Fruit fly (Drosophila melanogaster) whole organism, prepupa: Measurements from ENCODE around the gene CG10993.

Source experiments
- Blimp-1 ChIP-seq: fragments of 200-800 bp; sonication (Bioruptor generic); optimal IDR thresholded peaks from 3 replicates; lab custom pipeline; 2017; ENCODE audit warnings: missing biosample characterization, missing genetic modification characterization, mild to moderate bottlenecking, moderate library complexity, missing genetic modification reagents
- CG10631 ChIP-seq: fragments of 200-800 bp; sonication (Bioruptor generic); optimal IDR thresholded peaks from 2 replicates; lab custom pipeline; 2016; ENCODE audit warnings: missing biosample characterization, missing genetic modification characterization
- CG10669 ChIP-seq: fragments of 200-800 bp; sonication (Bioruptor generic); optimal IDR thresholded peaks from 3 replicates; lab custom pipeline; 2018; ENCODE audit warnings: missing biosample characterization, mild to moderate bottlenecking, missing genetic modification characterization, moderate library complexity
- CG11762 ChIP-seq: fragments of 200-800 bp; sonication (Bioruptor generic); optimal IDR thresholded peaks from 3 replicates; lab custom pipeline; 2016; ENCODE audit warnings: missing biosample characterization, missing genetic modification characterization; ENCODE audit not compliant: insufficient read depth
- CG11902 ChIP-seq: fragments of 200-800 bp; sonication (Bioruptor generic); optimal IDR thresholded peaks from 3 replicates; lab custom pipeline; 2016; ENCODE audit warnings: missing biosample characterization, missing genetic modification characterization
- CG15336 ChIP-seq: fragments of 200-800 bp; sonication (Bioruptor generic); IDR thresholded peaks from 2 replicates; pipeline ENCODE4 v1.3.6; 2022; ENCODE audit warnings: missing biosample characterization, missing genetic modification characterization
- CG16779 ChIP-seq: fragments of 200-800 bp; sonication (Bioruptor generic); optimal IDR thresholded peaks from 3 replicates; lab custom pipeline; 2017; ENCODE audit warnings: missing biosample characterization, mild to moderate bottlenecking, missing genetic modification characterization
- CG3032 ChIP-seq: fragments of 200-800 bp; optimal IDR thresholded peaks from 2 replicates; lab custom pipeline; 2019; ENCODE audit warnings: missing biosample characterization, mild to moderate bottlenecking, missing genetic modification characterization, moderate library complexity
- CG31627 ChIP-seq: fragments of 200-800 bp; sonication (Bioruptor generic); optimal IDR thresholded peaks from 3 replicates; lab custom pipeline; 2016; ENCODE audit warnings: missing biosample characterization, missing genetic modification characterization
- CG32006 ChIP-seq: fragments of 200-800 bp; sonication (Bioruptor generic); optimal IDR thresholded peaks from 3 replicates; lab custom pipeline; 2017; ENCODE audit warnings: missing biosample characterization, mild to moderate bottlenecking, missing genetic modification characterization
- CG34406 ChIP-seq: fragments of 200-800 bp; sonication (Bioruptor generic); optimal IDR thresholded peaks from 3 replicates; lab custom pipeline; 2016; ENCODE audit warnings: missing biosample characterization, missing genetic modification characterization
- CG3919 ChIP-seq: fragments of 200-800 bp; sonication (Bioruptor generic); optimal IDR thresholded peaks from 3 replicates; lab custom pipeline; 2016; ENCODE audit warnings: missing biosample characterization, missing genetic modification characterization
- CG4318 ChIP-seq: fragments of 200-800 bp; sonication (Bioruptor generic); optimal IDR thresholded peaks from 3 replicates; lab custom pipeline; 2017; ENCODE audit warnings: missing biosample characterization, mild to moderate bottlenecking, missing genetic modification characterization
- CG6163 ChIP-seq: fragments of 200-800 bp; sonication (Bioruptor generic); IDR thresholded peaks from 3 replicates; pipeline ENCODE4 v1.3.6; 2022; ENCODE audit warnings: missing biosample characterization, missing genetic modification characterization
- CG6276 ChIP-seq: fragments of 200-800 bp; sonication (Bioruptor generic); optimal IDR thresholded peaks from 2 replicates; lab custom pipeline; 2017; ENCODE audit warnings: missing biosample characterization, mild to moderate bottlenecking, missing genetic modification characterization
- CG6792 ChIP-seq: fragments of 200-800 bp; sonication (Bioruptor generic); optimal IDR thresholded peaks from 3 replicates; lab custom pipeline; 2016; ENCODE audit warnings: missing biosample characterization, missing genetic modification characterization
- CG6808 ChIP-seq: fragments of 200-800 bp; sonication (Bioruptor generic); optimal IDR thresholded peaks from 3 replicates; lab custom pipeline; 2017; ENCODE audit warnings: missing biosample characterization, missing genetic modification characterization, mild to moderate bottlenecking, moderate library complexity, missing genetic modification reagents
- CG6854 ChIP-seq: fragments of 200-800 bp; sonication (Bioruptor generic); optimal IDR thresholded peaks from 2 replicates; lab custom pipeline; 2017; ENCODE audit warnings: missing biosample characterization, mild to moderate bottlenecking, missing genetic modification characterization
- CG8119 ChIP-seq: fragments of 200-800 bp; sonication (Bioruptor generic); IDR thresholded peaks from 3 replicates; pipeline ENCODE4 v1.3.6; 2022; ENCODE audit warnings: missing biosample characterization, missing genetic modification characterization
- CG8319 ChIP-seq: fragments of 200-800 bp; sonication (Bioruptor generic); optimal IDR thresholded peaks from 3 replicates; lab custom pipeline; 2016; ENCODE audit warnings: missing biosample characterization, missing genetic modification characterization
- CG8632 ChIP-seq: fragments of 200-800 bp; sonication (Bioruptor generic); optimal IDR thresholded peaks from 3 replicates; lab custom pipeline; 2016; ENCODE audit warnings: missing biosample characterization, missing genetic modification characterization
- Eip75B ChIP-seq: fragments of 200-800 bp; sonication (Bioruptor generic); optimal IDR thresholded peaks from 3 replicates; lab custom pipeline; 2016; ENCODE audit warnings: missing biosample characterization, missing genetic modification characterization
- Eip78C ChIP-seq: fragments of 200-800 bp; sonication (Bioruptor generic); peaks from one replicate; lab custom pipeline; 2016; ENCODE audit warnings: missing biosample characterization, missing genetic modification characterization
- Eip93F ChIP-seq: fragments of 200-800 bp; sonication (Bioruptor generic); optimal IDR thresholded peaks from 2 replicates; lab custom pipeline; 2016; ENCODE audit warnings: missing biosample characterization, mild to moderate bottlenecking, missing genetic modification characterization
- Hr4 ChIP-seq: fragments of 200-800 bp; sonication (Bioruptor generic); optimal IDR thresholded peaks from 3 replicates; lab custom pipeline; 2016; ENCODE audit warnings: missing biosample characterization, missing genetic modification characterization
- Lpt ChIP-seq: fragments of 200-800 bp; sonication (Bioruptor generic); optimal IDR thresholded peaks from 3 replicates; lab custom pipeline; 2016; ENCODE audit warnings: missing biosample characterization, missing genetic modification characterization
- Met ChIP-seq: fragments of 200-800 bp; sonication (Bioruptor generic); optimal IDR thresholded peaks from 3 replicates; lab custom pipeline; 2016; ENCODE audit warnings: missing biosample characterization, missing genetic modification characterization
- Smox ChIP-seq: fragments of 200-800 bp; sonication (Bioruptor generic); optimal IDR thresholded peaks from 3 replicates; lab custom pipeline; 2016; ENCODE audit warnings: missing biosample characterization, missing genetic modification characterization
- Sox102F ChIP-seq: fragments of 200-800 bp; sonication (Bioruptor generic); optimal IDR thresholded peaks from 2 replicates; lab custom pipeline; 2016; ENCODE audit warnings: missing biosample characterization, mild to moderate bottlenecking, missing genetic modification characterization
- Sox14 ChIP-seq: fragments of 200-800 bp; sonication (Bioruptor generic); optimal IDR thresholded peaks from 3 replicates; lab custom pipeline; 2016; ENCODE audit warnings: missing biosample characterization, missing genetic modification characterization
- Sox15 ChIP-seq: fragments of 200-800 bp; sonication (Bioruptor generic); optimal IDR thresholded peaks from 3 replicates; lab custom pipeline; 2016; ENCODE audit warnings: missing biosample characterization, missing genetic modification characterization
- achi ChIP-seq: fragments of 200-800 bp; sonication (Bioruptor generic); optimal IDR thresholded peaks from 3 replicates; lab custom pipeline; 2016; ENCODE audit warnings: missing biosample characterization, missing genetic modification characterization
- cyc ChIP-seq: fragments of 200-800 bp; sonication (Bioruptor generic); optimal IDR thresholded peaks from 3 replicates; lab custom pipeline; 2016; ENCODE audit warnings: missing biosample characterization, missing genetic modification characterization
- dsx ChIP-seq: fragments of 200-800 bp; optimal IDR thresholded peaks from 3 replicates; lab custom pipeline; 2019; ENCODE audit warnings: missing biosample characterization, mild to moderate bottlenecking, missing genetic modification characterization, moderate library complexity; ENCODE audit not compliant: poor library complexity, severe bottlenecking
- eg ChIP-seq: fragments of 200-800 bp; sonication (Bioruptor generic); IDR thresholded peaks from 3 replicates; pipeline ENCODE4 v1.3.6; 2022; ENCODE audit warnings: missing biosample characterization, missing genetic modification characterization
- esn ChIP-seq: fragments of 200-800 bp; sonication (Bioruptor generic); optimal IDR thresholded peaks from 2 replicates; lab custom pipeline; 2016; ENCODE audit warnings: missing biosample characterization, mild to moderate bottlenecking, missing genetic modification characterization, moderate library complexity
- fd59A ChIP-seq: fragments of 200-800 bp; sonication (Bioruptor generic); optimal IDR thresholded peaks from 2 replicates; lab custom pipeline; 2017; ENCODE audit warnings: missing biosample characterization, mild to moderate bottlenecking, missing genetic modification characterization, missing genetic modification reagents
- fd85E ChIP-seq: fragments of 200-800 bp; sonication (Bioruptor generic); optimal IDR thresholded peaks from 3 replicates; lab custom pipeline; 2016; ENCODE audit warnings: missing biosample characterization, missing genetic modification characterization
- fkh ChIP-seq: fragments of 200-800 bp; sonication (Bioruptor generic); optimal IDR thresholded peaks from 3 replicates; lab custom pipeline; 2017; ENCODE audit warnings: missing biosample characterization, mild to moderate bottlenecking, missing genetic modification characterization, moderate library complexity
- net ChIP-seq: fragments of 200-800 bp; sonication (Bioruptor generic); optimal IDR thresholded peaks from 3 replicates; lab custom pipeline; 2016; ENCODE audit warnings: missing biosample characterization, missing genetic modification characterization
- pdm3 ChIP-seq: fragments of 200-800 bp; sonication (Bioruptor generic); optimal IDR thresholded peaks from 3 replicates; lab custom pipeline; 2016; ENCODE audit warnings: missing biosample characterization, missing genetic modification characterization
- salr ChIP-seq, 2 experiments: fragments of 200-800 bp; sonication (Bioruptor generic); optimal IDR thresholded peaks; 3 replicates each; lab custom pipeline; 2016 to 2018; ENCODE audit warnings: missing biosample characterization in 2 of 2, missing genetic modification characterization in 2 of 2, mild to moderate bottlenecking in 1 of 2
- ss ChIP-seq, 2 experiments: fragments of 200-800 bp; sonication (Bioruptor generic); optimal IDR thresholded peaks; 2 replicates in 1 of 2; 3 replicates in 1 of 2; lab custom pipeline; 2017 to 2018; ENCODE audit warnings: mild to moderate bottlenecking in 2 of 2, missing biosample characterization in 2 of 2, missing genetic modification characterization in 2 of 2, moderate library complexity in 1 of 2
- svp ChIP-seq: fragments of 200-800 bp; sonication (Bioruptor generic); peaks from one replicate; lab custom pipeline; 2016; ENCODE audit warnings: missing biosample characterization, missing genetic modification characterization
- topi ChIP-seq: fragments of 200-800 bp; sonication (Bioruptor generic); optimal IDR thresholded peaks from 3 replicates; lab custom pipeline; 2016; ENCODE audit warnings: missing biosample characterization, missing genetic modification characterization
- vri ChIP-seq: fragments of 200-800 bp; sonication (Bioruptor generic); optimal IDR thresholded peaks from 3 replicates; lab custom pipeline; 2016; ENCODE audit warnings: missing biosample characterization, mild to moderate bottlenecking, missing genetic modification characterization

CG10993 gene

dm6 chrX:13747635-13748467 lies 43.1 kb downstream of the CG10993 start (continued):
- peak; percentile 3 for TF ChIP-seq CG34406 (GFP tag; lab: Kevin White, UChicago)
- TF ChIP-seq CG11902 (GFP tag; lab: Kevin White, UChicago): no peak
- TF ChIP-seq esn (GFP tag; lab: Kevin White, UChicago): peak; percentile 5
- TF ChIP-seq ss (GFP tag; optimal IDR thresholded peaks at IDR 0.05; lab: Kevin White, UChicago): peak; percentile 68 to 83
- no peak for TF ChIP-seq Lpt (GFP tag; lab: Kevin White, UChicago)
- peak in 1 of 2 experiments; percentile 66 for TF ChIP-seq salr (GFP tag; optimal IDR thresholded peaks at IDR 0.05; lab: Kevin White, UChicago)
- peak; percentile 2 for TF ChIP-seq CG31627 (GFP tag; lab: Kevin White, UChicago)
- TF ChIP-seq CG8632 (GFP tag; lab: Kevin White, UChicago): no peak
- TF ChIP-seq Hr4: peak; percentile 54
- TF ChIP-seq, all 60 proteins: peak for 36

DNA sequence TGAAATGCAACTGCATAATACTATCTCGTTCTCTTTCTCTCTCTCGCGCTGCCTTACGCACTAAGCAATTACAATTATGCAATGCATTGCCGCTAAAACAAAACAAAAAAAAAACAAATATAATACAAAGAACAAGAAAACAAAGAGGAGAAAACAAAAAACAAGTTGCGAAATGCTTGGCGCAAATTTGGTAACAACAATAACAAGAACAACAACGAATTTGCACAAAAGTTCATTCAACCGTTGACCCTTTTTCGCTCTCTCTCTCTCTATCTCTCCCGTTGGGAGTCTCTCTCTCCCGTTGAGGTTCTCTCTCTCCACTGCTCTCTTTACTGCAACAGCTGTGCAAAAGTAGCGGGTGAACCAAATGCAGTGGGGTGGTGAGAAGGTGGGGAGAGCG lies 43.9 kb downstream of the CG10993 start:
- TF ChIP-seq topi (no peak), dsx (no peak), CG32006 (GFP tag; lab: Kevin White, UChicago) (no peak), CG6808 (GFP tag; lab: Kevin White, UChicago) (no peak), fd59A (GFP tag; lab: Kevin White, UChicago) (no peak), CG34406 (GFP tag; lab: Kevin White, UChicago) (no peak), Eip75B (GFP tag; lab: Kevin White, UChicago) (peak; percentile 2), pdm3 (GFP tag; lab: Kevin White, UChicago) (no peak), CG6276 (GFP tag; lab: Kevin White, UChicago) (no peak), Sox14 (GFP tag; lab: Kevin White, UChicago) (peak; percentile 29), fd85E (GFP tag; lab: Kevin White, UChicago) (no peak), net (GFP tag; lab: Kevin White, UChicago) (no peak), CG4318 (GFP tag; lab: Kevin White, UChicago) (no peak), CG11902 (GFP tag; lab: Kevin White, UChicago) (no peak), CG6854 (GFP tag; lab: Kevin White, UChicago) (peak; percentile 46), CG8632 (GFP tag; lab: Kevin White, UChicago) (no peak), vri (peak; percentile 92), CG6792 (GFP tag; lab: Kevin White, UChicago) (no peak), cyc (no peak), CG3032 (tag; lab: Kevin White, UChicago) (no peak), achi (no peak), CG6163 (GFP tag; lab: Robert Waterston, UW) (0 out of 3 replicates have a peak, but pooled peaks have one; percentile 6), Hr4 (no peak), CG8119 (peak; percentile 41; the same call in 1 of the 3 replicates), svp (GFP tag; lab: Kevin White, UChicago) (peak; percentile 66), CG11762 (no peak), eg (peak; percentile 66; the same call in 2 of the 3 replicates), CG15336 (peak; percentile 67), CG16779 (no peak), Met (no peak), CG10631 (GFP tag; lab: Kevin White, UChicago) (no peak), esn (GFP tag; lab: Kevin White, UChicago) (no peak), Lpt (GFP tag; lab: Kevin White, UChicago) (peak; percentile 54), Eip78C (peak; percentile 77), Eip93F (GFP tag; lab: Kevin White, UChicago) (peak; percentile 28), Smox (no peak), Sox102F (GFP tag; lab: Kevin White, UChicago) (peak; percentile 24), salr (GFP tag; optimal IDR thresholded peaks at IDR 0.05; lab: Kevin White, UChicago) (no peak), CG10669 (GFP tag; lab: Kevin White, UChicago) (no peak), CG3919 (GFP tag; lab: Kevin White, UChicago) (no peak), CG8319 (GFP tag; lab: Kevin White, UChicago) (no peak), Blimp-1 (GFP tag; lab: Kevin White, UChicago) (no peak), CG31627 (GFP tag; lab: Kevin White, UChicago) (no peak), fkh (no peak), Sox15 (GFP tag; lab: Kevin White, UChicago) (no peak)
